Worm (Caenorhabditis elegans) whole organism, mixed stage, embryonic: ENCODE measurements around the gene srg-3.

Source experiments
- M03D4.4 ChIP-seq: sonication (generic microtip); optimal IDR thresholded peaks from 2 replicates; lab custom pipeline; 2017; ENCODE audit warnings: mild to moderate bottlenecking, missing genetic modification characterization, missing compliant biosample characterization
- bed-3 ChIP-seq: fragments of 200-800 bp; sonication (Bioruptor generic); optimal IDR thresholded peaks from 3 replicates; lab custom pipeline; 2018; ENCODE audit warnings: mild to moderate bottlenecking, missing genetic modification characterization, moderate library complexity, missing compliant biosample characterization
- blmp-1 ChIP-seq: fragments of 150-350 bp; optimal IDR thresholded peaks from 2 replicates; lab custom pipeline; 2014; ENCODE audit warnings: missing biosample characterization, missing genetic modification characterization
- ceh-43 ChIP-seq: fragments of 200-800 bp; sonication (Bioruptor generic); optimal IDR thresholded peaks from 2 replicates; lab custom pipeline; 2018; ENCODE audit warnings: mild to moderate bottlenecking, missing genetic modification characterization, moderate library complexity, missing compliant biosample characterization
- ceh-83 ChIP-seq: fragments of 200-800 bp; sonication (Bioruptor generic); optimal IDR thresholded peaks from 2 replicates; lab custom pipeline; 2018; ENCODE audit warnings: mild to moderate bottlenecking, missing genetic modification characterization, missing compliant biosample characterization
- ces-1 ChIP-seq: fragments of 150-350 bp; optimal IDR thresholded peaks from 2 replicates; lab custom pipeline; 2014; ENCODE audit warnings: missing biosample characterization, missing genetic modification reagents, missing genetic modification characterization
- drap-1 ChIP-seq: fragments of 200-800 bp; sonication (Bioruptor generic); optimal IDR thresholded peaks from 3 replicates; lab custom pipeline; 2018; ENCODE audit warnings: mild to moderate bottlenecking, missing genetic modification characterization, missing compliant biosample characterization
- elt-1 ChIP-seq: sonication (generic microtip); optimal IDR thresholded peaks from 2 replicates; lab custom pipeline; 2017; ENCODE audit warnings: missing genetic modification characterization, mild to moderate bottlenecking, missing compliant biosample characterization, antibody characterized with exemption, moderate library complexity, borderline replicate concordance; ENCODE audit not compliant: insufficient read depth
- flh-1 ChIP-seq: fragments of 200-800 bp; sonication (Bioruptor generic); optimal IDR thresholded peaks from 2 replicates; lab custom pipeline; 2018; ENCODE audit warnings: mild to moderate bottlenecking, missing genetic modification characterization, moderate library complexity, missing compliant biosample characterization
- ham-2 ChIP-seq: fragments of 200-800 bp; sonication (Bioruptor generic); optimal IDR thresholded peaks from 2 replicates; lab custom pipeline; 2018; ENCODE audit warnings: mild to moderate bottlenecking, missing genetic modification characterization, missing compliant biosample characterization
- lin-13 ChIP-seq: fragments of 150-350 bp; optimal IDR thresholded peaks from 2 replicates; lab custom pipeline; 2014; ENCODE audit warnings: missing biosample characterization, missing genetic modification characterization
- lin-32 ChIP-seq: fragments of 200-800 bp; sonication (Bioruptor generic); optimal IDR thresholded peaks from 2 replicates; lab custom pipeline; 2018; ENCODE audit warnings: mild to moderate bottlenecking, missing genetic modification characterization, missing compliant biosample characterization
- lsy-2 ChIP-seq: fragments of 150-350 bp; optimal IDR thresholded peaks from 2 replicates; lab custom pipeline; 2014; ENCODE audit warnings: missing biosample characterization, missing genetic modification characterization
- mab-5 ChIP-seq: fragments of 150-350 bp; optimal IDR thresholded peaks from 2 replicates; lab custom pipeline; 2014; ENCODE audit warnings: missing biosample characterization, missing genetic modification characterization
- mep-1 ChIP-seq: fragments of 150-350 bp; optimal IDR thresholded peaks from 2 replicates; lab custom pipeline; 2017; ENCODE audit warnings: missing biosample characterization, missing genetic modification reagents, missing genetic modification characterization, inconsistent platforms
- mls-2 ChIP-seq: sonication (generic microtip); optimal IDR thresholded peaks from 2 replicates; lab custom pipeline; 2016; ENCODE audit warnings: mild to moderate bottlenecking, missing genetic modification characterization, moderate library complexity, missing compliant biosample characterization
- nhr-12 ChIP-seq: fragments of 150-350 bp; optimal IDR thresholded peaks from 2 replicates; lab custom pipeline; 2014; ENCODE audit warnings: missing biosample characterization, missing genetic modification characterization
- nhr-2 ChIP-seq: fragments of 150-350 bp; optimal IDR thresholded peaks from 2 replicates; lab custom pipeline; 2014; ENCODE audit warnings: missing biosample characterization, missing genetic modification characterization
- nhr-237 ChIP-seq: fragments of 150-350 bp; optimal IDR thresholded peaks from 2 replicates; lab custom pipeline; 2014; ENCODE audit warnings: missing biosample characterization, missing genetic modification characterization
- nhr-28 ChIP-seq: fragments of 150-350 bp; optimal IDR thresholded peaks from 2 replicates; lab custom pipeline; 2014; ENCODE audit warnings: missing biosample characterization, missing genetic modification characterization
- nhr-76 ChIP-seq: sonication (generic microtip); optimal IDR thresholded peaks from 2 replicates; lab custom pipeline; 2017; ENCODE audit warnings: missing biosample characterization, missing genetic modification characterization
- pha-4 ChIP-seq: fragments of 150-350 bp; optimal IDR thresholded peaks from 2 replicates; lab custom pipeline; 2018; ENCODE audit warnings: missing biosample characterization, missing genetic modification reagents, missing genetic modification characterization
- sem-2 ChIP-seq: fragments of 200-800 bp; sonication (Bioruptor generic); optimal IDR thresholded peaks from 2 replicates; lab custom pipeline; 2018; ENCODE audit warnings: mild to moderate bottlenecking, missing genetic modification characterization, missing compliant biosample characterization
- snpc-4 ChIP-seq: fragments of 150-350 bp; optimal IDR thresholded peaks from 2 replicates; lab custom pipeline; 2014; ENCODE audit warnings: missing biosample characterization, missing genetic modification characterization
- sptf-1 ChIP-seq: sonication (generic microtip); optimal IDR thresholded peaks from 2 replicates; lab custom pipeline; 2017; ENCODE audit warnings: mild to moderate bottlenecking, missing genetic modification characterization, moderate library complexity, missing compliant biosample characterization
- tbx-8 ChIP-seq: fragments of 200-800 bp; sonication (Bioruptor generic); optimal IDR thresholded peaks from 2 replicates; lab custom pipeline; 2018; ENCODE audit warnings: mild to moderate bottlenecking, missing genetic modification characterization, moderate library complexity, missing compliant biosample characterization
- unc-120 ChIP-seq: sonication (generic microtip); optimal IDR thresholded peaks from 2 replicates; lab custom pipeline; 2017; ENCODE audit warnings: missing genetic modification characterization, missing compliant biosample characterization; ENCODE audit not compliant: poor library complexity, severe bottlenecking
- unc-39 ChIP-seq: fragments of 150-350 bp; optimal IDR thresholded peaks from 2 replicates; lab custom pipeline; 2014; ENCODE audit warnings: missing biosample characterization, missing genetic modification characterization
- unc-62 ChIP-seq: fragments of 150-350 bp; optimal IDR thresholded peaks from 2 replicates; lab custom pipeline; 2014; ENCODE audit warnings: missing biosample characterization, missing genetic modification reagents, missing genetic modification characterization
- ztf-11 ChIP-seq: fragments of 150-350 bp; optimal IDR thresholded peaks from 2 replicates; lab custom pipeline; 2014; ENCODE audit warnings: missing biosample characterization, missing genetic modification characterization

Gene srg-3

DNA sequence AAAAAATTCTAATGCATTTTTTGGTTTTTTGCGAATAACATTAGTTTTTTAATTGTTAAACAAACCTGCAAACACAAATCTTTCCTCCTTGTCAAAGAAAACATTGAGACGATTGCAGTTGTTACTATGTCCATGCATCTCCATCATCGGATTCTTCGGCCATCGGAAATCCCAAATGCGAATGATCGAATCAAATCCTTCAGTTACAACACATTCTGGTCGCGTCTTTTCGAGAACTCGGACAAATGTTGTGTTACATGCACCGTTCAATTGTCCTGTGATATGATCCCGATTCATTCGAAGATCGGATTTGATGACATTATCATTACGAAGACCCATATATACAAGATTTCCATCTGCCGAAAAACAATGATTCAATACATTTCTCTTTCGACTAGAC lies 30.1 kb upstream of the srg-3 start:
- TF ChIP-seq pha-4 (tag; lab: Kevin White, UChicago) = no peak
- TF ChIP-seq unc-120 (tag; lab: Kevin White, UChicago) = no peak
- TF ChIP-seq ces-1 (GFP tag; lab: Kevin White, UChicago) = no peak
- TF ChIP-seq snpc-4 (tag; lab: Kevin White, UChicago) = no peak
- TF ChIP-seq sptf-1 (tag; lab: Kevin White, UChicago) = no peak
- no peak for TF ChIP-seq mls-2
- TF ChIP-seq mab-5 (tag; lab: Kevin White, UChicago) = no peak
- no peak for TF ChIP-seq blmp-1
- TF ChIP-seq unc-39 (tag; lab: Kevin White, UChicago) = no peak
- TF ChIP-seq bed-3 (GFP tag; lab: Kevin White, UChicago) = no peak
- TF ChIP-seq M03D4.4 (tag; lab: Kevin White, UChicago) = no peak
- TF ChIP-seq tbx-8 (GFP tag; lab: Kevin White, UChicago) = no peak
- TF ChIP-seq lsy-2 (tag; lab: Kevin White, UChicago) = no peak
- TF ChIP-seq lin-13 = no peak
- TF ChIP-seq mep-1 = no peak
- TF ChIP-seq flh-1 (GFP tag; lab: Kevin White, UChicago) = no peak
- TF ChIP-seq sem-2 (GFP tag; lab: Kevin White, UChicago) = no peak

DNA sequence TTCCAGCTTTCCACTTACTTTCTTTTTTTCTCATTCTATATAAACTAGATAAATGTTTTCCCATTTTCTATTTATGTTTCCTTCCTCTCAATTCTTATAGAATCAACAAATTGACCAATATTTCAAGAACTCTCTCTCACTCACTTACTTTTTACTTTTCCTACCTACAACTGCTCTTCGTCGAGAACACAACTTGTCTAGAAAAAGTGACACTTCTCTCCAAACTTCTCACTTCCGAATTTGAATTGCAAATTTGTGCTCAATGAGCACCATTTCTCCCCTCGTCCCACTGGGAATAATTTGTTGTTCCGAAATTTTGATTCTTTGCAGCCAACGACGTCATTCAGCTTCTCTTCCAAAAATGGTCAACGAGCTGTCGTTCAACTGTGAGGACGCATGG lies 28.0 kb upstream of the srg-3 start, which contains the start of gene F47D12.3:
Gene F47D12.3, plus strand, starts transcription at position 331 of the 400 bp plus-strand sequence.
- no peak for TF ChIP-seq lin-13
- no peak for TF ChIP-seq ceh-83 (GFP tag; lab: Kevin White, UChicago)
- TF ChIP-seq tbx-8 (GFP tag; lab: Kevin White, UChicago) = no peak
- TF ChIP-seq mls-2 = no peak
- TF ChIP-seq ceh-43 (GFP tag; lab: Kevin White, UChicago) = no peak
- no peak for TF ChIP-seq ztf-11
- no peak for TF ChIP-seq unc-39 (tag; lab: Kevin White, UChicago)
- no peak for TF ChIP-seq nhr-12 (tag; lab: Kevin White, UChicago)
- no peak for TF ChIP-seq unc-120 (tag; lab: Kevin White, UChicago)
- no peak for TF ChIP-seq nhr-76 (tag; lab: Kevin White, UChicago)
- TF ChIP-seq drap-1 (GFP tag; lab: Kevin White, UChicago) = no peak
- no peak for TF ChIP-seq ham-2 (GFP tag; lab: Kevin White, UChicago)
- TF ChIP-seq ces-1 (GFP tag; lab: Kevin White, UChicago) = no peak
- no peak for TF ChIP-seq sptf-1 (tag; lab: Kevin White, UChicago)

DNA sequence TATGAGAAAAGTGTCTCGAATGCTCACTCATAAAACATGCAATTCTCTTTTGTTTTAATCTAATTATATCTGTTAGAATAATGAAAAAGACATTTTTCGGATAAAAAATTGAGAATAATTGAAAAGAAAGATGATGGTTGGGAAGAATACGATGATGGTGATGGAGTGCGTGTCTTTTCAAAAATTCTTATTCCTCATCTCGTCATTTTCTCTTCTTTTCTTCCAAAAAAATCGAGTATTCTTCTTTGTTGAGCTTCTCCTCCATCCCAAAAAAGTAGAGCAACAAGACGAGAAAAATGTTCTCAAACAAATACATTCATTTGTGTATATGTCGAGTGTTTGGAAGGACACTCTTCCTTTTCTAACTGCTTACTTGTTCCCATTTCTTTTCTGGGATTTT lies 27.4 kb upstream of the srg-3 start:
- TF ChIP-seq ceh-43 (GFP tag; lab: Kevin White, UChicago) (no peak), ces-1 (GFP tag; lab: Kevin White, UChicago) (peak; percentile 33)

DNA sequence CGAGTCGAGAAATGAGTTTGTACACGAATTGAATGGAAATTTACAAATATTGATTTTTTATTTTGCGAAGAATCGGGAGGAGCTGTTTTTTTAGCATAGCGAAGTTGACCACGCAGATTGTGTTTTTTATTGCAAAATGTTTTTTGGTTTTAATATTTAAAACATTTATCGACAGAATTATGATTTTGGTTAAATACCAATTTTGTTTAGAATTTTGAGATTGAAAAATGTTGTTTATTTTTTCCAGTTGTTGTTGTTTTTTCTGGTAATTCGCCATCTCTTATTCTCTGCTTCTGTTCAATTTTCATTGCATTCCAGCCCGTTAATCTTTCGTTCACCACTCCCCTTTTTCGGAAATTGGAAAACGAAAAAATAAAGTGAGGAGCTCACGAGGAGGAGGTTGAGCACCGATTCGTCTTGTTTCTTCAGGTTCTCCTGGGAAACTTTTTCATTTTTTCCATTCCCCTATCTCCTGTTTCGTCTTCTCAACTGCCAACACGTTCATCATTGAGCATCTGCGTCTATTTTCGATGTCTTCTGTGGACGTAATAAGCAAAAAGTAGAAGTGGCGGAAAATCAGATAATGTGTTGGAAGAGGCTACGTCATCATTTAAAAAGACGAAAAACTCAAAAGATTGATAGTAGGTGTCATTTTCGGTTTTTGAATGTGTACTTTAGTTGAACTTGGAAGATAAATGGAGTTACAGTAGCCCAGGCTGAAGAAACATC lies 26.0 kb upstream of the srg-3 start, which contains the start of gene F47D12.7:
Gene F47D12.7, minus strand, starts transcription at position 51 of the 729 bp plus-strand sequence.
- TF ChIP-seq lsy-2 (tag; lab: Kevin White, UChicago) = no peak
- no peak for TF ChIP-seq sem-2 (GFP tag; lab: Kevin White, UChicago)
- no peak for TF ChIP-seq drap-1 (GFP tag; lab: Kevin White, UChicago)
- TF ChIP-seq M03D4.4 (tag; lab: Kevin White, UChicago) = no peak
- TF ChIP-seq unc-39 (tag; lab: Kevin White, UChicago) = no peak
- TF ChIP-seq blmp-1 = no peak
- no peak for TF ChIP-seq ztf-11
- no peak for TF ChIP-seq ceh-43 (GFP tag; lab: Kevin White, UChicago)
- no peak for TF ChIP-seq lin-32 (GFP tag; lab: Kevin White, UChicago)
- TF ChIP-seq elt-1 = no peak

DNA sequence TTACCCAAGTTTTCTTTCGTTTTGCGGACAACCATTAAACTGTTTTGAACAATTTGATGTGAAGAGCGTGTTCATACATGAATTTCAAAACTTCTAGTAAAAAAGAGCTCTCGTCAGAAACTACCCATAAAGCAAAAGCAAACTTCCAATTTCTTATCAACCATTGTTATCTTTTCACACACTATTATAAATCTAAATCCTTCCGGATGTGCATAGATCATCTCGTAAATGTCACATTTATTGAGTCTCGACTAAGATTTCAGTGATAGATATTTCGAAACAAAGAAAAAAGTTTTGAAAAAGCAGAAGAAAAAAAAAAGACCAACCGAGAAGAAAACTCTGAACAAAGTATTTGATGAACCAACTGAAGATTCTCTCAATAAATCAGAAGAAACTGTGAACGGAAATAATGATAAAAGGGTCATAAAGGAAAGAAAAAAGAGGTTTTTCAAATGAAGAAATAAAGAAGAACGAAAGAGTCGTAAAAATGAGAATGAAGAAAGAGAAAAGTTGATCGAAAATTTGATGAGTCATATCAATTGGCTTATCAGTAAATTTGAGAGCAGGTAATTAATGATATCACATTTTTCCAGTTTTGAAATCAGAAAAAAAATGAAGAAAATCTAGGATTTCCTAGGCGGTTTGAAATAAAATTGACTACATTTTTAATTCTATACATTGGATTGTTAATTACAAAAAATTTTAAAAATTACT lies 20.4 kb upstream of the srg-3 start:
- TF ChIP-seq mab-5 (tag; lab: Kevin White, UChicago) = no peak
- TF ChIP-seq ham-2 (GFP tag; lab: Kevin White, UChicago) = no peak
- TF ChIP-seq nhr-28 (tag; lab: Kevin White, UChicago) = no peak
- TF ChIP-seq ces-1 (GFP tag; lab: Kevin White, UChicago) = no peak
- TF ChIP-seq drap-1 (GFP tag; lab: Kevin White, UChicago) = no peak
- TF ChIP-seq bed-3 (GFP tag; lab: Kevin White, UChicago) = no peak
- TF ChIP-seq unc-62 = no peak
- TF ChIP-seq sptf-1 (tag; lab: Kevin White, UChicago) = no peak
- TF ChIP-seq nhr-2 (tag; lab: Kevin White, UChicago) = no peak
- TF ChIP-seq pha-4 (tag; lab: Kevin White, UChicago) = no peak
- TF ChIP-seq lin-32 (GFP tag; lab: Kevin White, UChicago) = no peak
- TF ChIP-seq nhr-237 = no peak
- TF ChIP-seq mep-1 = no peak
- no peak for TF ChIP-seq elt-1
- no peak for TF ChIP-seq snpc-4 (tag; lab: Kevin White, UChicago)
- no peak for TF ChIP-seq ceh-83 (GFP tag; lab: Kevin White, UChicago)
- no peak for TF ChIP-seq tbx-8 (GFP tag; lab: Kevin White, UChicago)
- TF ChIP-seq ztf-11 = no peak
- TF ChIP-seq unc-120 (tag; lab: Kevin White, UChicago) = no peak
- no peak for TF ChIP-seq ceh-43 (GFP tag; lab: Kevin White, UChicago)
